Fruit fly (Drosophila melanogaster): Measurements from ENCODE around the gene Pdha.

dm6 chrX:4657896-4658295 is 44.2 kb upstream of the Pdha start:
- TF ChIP-seq CTCF (optimal IDR thresholded peaks at IDR 0.05) (no peak), CG8478 (optimal IDR thresholded peaks at IDR 0.05) (no peak)
